Worm (Caenorhabditis elegans): Measurements from ENCODE around the gene mam-7.
A peak's percentile ranks its signal among the peaks of the same experiment; 100 is the strongest.

Gene mam-7

ce11 chrIII:9892855-9893254, at the start of gene mam-7:
Gene mam-7, plus strand, starts transcription at chrIII:9893155.
- TF ChIP-seq klf-2 (GFP tag; conservative IDR thresholded peaks at IDR 0.05): no peak
- no peak for TF ChIP-seq cog-1 (tag; optimal IDR thresholded peaks at IDR 0.05)
- TF ChIP-seq T22C8.4 (GFP tag; IDR thresholded peaks at IDR 0.05): no peak
- no peak for TF ChIP-seq ref-1 (GFP tag; conservative IDR thresholded peaks at IDR 0.05)
- TF ChIP-seq med-1 (GFP tag; optimal IDR thresholded peaks at IDR 0.05; ENCODE audit: insufficient read depth): no peak
- TF ChIP-seq flt-1 (GFP tag; IDR thresholded peaks at IDR 0.05): no peak
- no peak for TF ChIP-seq tab-1 (GFP tag; IDR thresholded peaks at IDR 0.05)
- no peak for TF ChIP-seq ztf-29 (GFP tag; IDR thresholded peaks at IDR 0.05)
- no peak for TF ChIP-seq ztf-23 (GFP tag; IDR thresholded peaks at IDR 0.05)

ce11 chrIII:9843715-9844114, 49.2 kb upstream of the mam-7 start, which contains the start of gene K11H3.5:
Gene K11H3.5, plus strand, starts transcription at chrIII:9843768.
- TF ChIP-seq tab-1 (GFP tag; IDR thresholded peaks at IDR 0.05): no peak

ce11 chrIII:9846093-9846492, 46.9 kb upstream of the mam-7 start, which contains the start of gene K11H3.2:
Gene K11H3.2, plus strand, starts transcription at chrIII:9846393.
- TF ChIP-seq med-1 (GFP tag; optimal IDR thresholded peaks at IDR 0.05; ENCODE audit: insufficient read depth): no peak
- TF ChIP-seq T22C8.4 (GFP tag; IDR thresholded peaks at IDR 0.05): no peak
- no peak for TF ChIP-seq ztf-29 (GFP tag; IDR thresholded peaks at IDR 0.05)
- no peak for TF ChIP-seq klf-2 (GFP tag; conservative IDR thresholded peaks at IDR 0.05)
- TF ChIP-seq tab-1 (GFP tag; IDR thresholded peaks at IDR 0.05): no peak
- TF ChIP-seq flt-1 (GFP tag; IDR thresholded peaks at IDR 0.05): no peak
- no peak for TF ChIP-seq cog-1 (tag; optimal IDR thresholded peaks at IDR 0.05)
- TF ChIP-seq ref-1 (GFP tag; conservative IDR thresholded peaks at IDR 0.05): no peak
- TF ChIP-seq ztf-23 (GFP tag; IDR thresholded peaks at IDR 0.05): no peak

- TF ChIP-seq T22C8.4 (GFP tag; IDR thresholded peaks at IDR 0.05) (no peak), flt-1 (GFP tag; IDR thresholded peaks at IDR 0.05) (no peak), tab-1 (GFP tag; IDR thresholded peaks at IDR 0.05) (no peak), ztf-23 (GFP tag; IDR thresholded peaks at IDR 0.05) (no peak), ref-1 (GFP tag; conservative IDR thresholded peaks at IDR 0.05) (no peak), med-1 (GFP tag; optimal IDR thresholded peaks at IDR 0.05; ENCODE audit: insufficient read depth) (no peak), cog-1 (tag; optimal IDR thresholded peaks at IDR 0.05) (no peak), klf-2 (GFP tag; conservative IDR thresholded peaks at IDR 0.05) (no peak), ztf-29 (GFP tag; IDR thresholded peaks at IDR 0.05) (no peak)
These were observed 44.9 kb upstream of the mam-7 start, which contains the start of gene mrpl-36 for ce11 chrIII:9848083-9848482. Gene mrpl-36, minus strand, starts transcription at chrIII:9848116.

ce11 chrIII:9848603-9849002, 44.4 kb upstream of the mam-7 start:
- no peak for TF ChIP-seq T22C8.4 (GFP tag; IDR thresholded peaks at IDR 0.05)
- no peak for TF ChIP-seq cog-1 (tag; optimal IDR thresholded peaks at IDR 0.05)
- TF ChIP-seq med-1 (GFP tag; optimal IDR thresholded peaks at IDR 0.05; ENCODE audit: insufficient read depth): no peak
- no peak for TF ChIP-seq flt-1 (GFP tag; IDR thresholded peaks at IDR 0.05)
- TF ChIP-seq tab-1 (GFP tag; IDR thresholded peaks at IDR 0.05): no peak
- TF ChIP-seq klf-2 (GFP tag; conservative IDR thresholded peaks at IDR 0.05): no peak
- no peak for TF ChIP-seq ztf-23 (GFP tag; IDR thresholded peaks at IDR 0.05)
- TF ChIP-seq ztf-29 (GFP tag; IDR thresholded peaks at IDR 0.05): no peak
- TF ChIP-seq ref-1 (GFP tag; conservative IDR thresholded peaks at IDR 0.05): no peak

- peak; percentile 60 for TF ChIP-seq T22C8.4 (GFP tag; IDR thresholded peaks at IDR 0.05)
- TF ChIP-seq ztf-29 (GFP tag; IDR thresholded peaks at IDR 0.05): peak; percentile 65
- TF ChIP-seq tab-1 (GFP tag; IDR thresholded peaks at IDR 0.05): peak; percentile 84
- peak; percentile 68 for TF ChIP-seq ztf-23 (GFP tag; IDR thresholded peaks at IDR 0.05)
- peak; percentile 76 for TF ChIP-seq klf-2 (GFP tag; conservative IDR thresholded peaks at IDR 0.05)
- TF ChIP-seq ref-1 (GFP tag; conservative IDR thresholded peaks at IDR 0.05): peak; percentile 62
- peak; percentile 88 for TF ChIP-seq flt-1 (GFP tag; IDR thresholded peaks at IDR 0.05)
These were observed 43.8 kb upstream of the mam-7 start for ce11 chrIII:9849111-9849510.

ce11 chrIII:9849950-9850349, 43.0 kb upstream of the mam-7 start:
- TF ChIP-seq ztf-29 (GFP tag; IDR thresholded peaks at IDR 0.05) (no peak), T22C8.4 (GFP tag; IDR thresholded peaks at IDR 0.05) (no peak), tab-1 (GFP tag; IDR thresholded peaks at IDR 0.05) (no peak), ztf-23 (GFP tag; IDR thresholded peaks at IDR 0.05) (no peak), ref-1 (GFP tag; conservative IDR thresholded peaks at IDR 0.05) (no peak), flt-1 (GFP tag; IDR thresholded peaks at IDR 0.05) (no peak), klf-2 (GFP tag; conservative IDR thresholded peaks at IDR 0.05) (no peak), cog-1 (tag; optimal IDR thresholded peaks at IDR 0.05) (no peak), med-1 (GFP tag; optimal IDR thresholded peaks at IDR 0.05; ENCODE audit: insufficient read depth) (no peak)

- no peak for TF ChIP-seq ref-1 (GFP tag; conservative IDR thresholded peaks at IDR 0.05)
- TF ChIP-seq flt-1 (GFP tag; IDR thresholded peaks at IDR 0.05): no peak
- TF ChIP-seq klf-2 (GFP tag; conservative IDR thresholded peaks at IDR 0.05): no peak
- TF ChIP-seq med-1 (GFP tag; optimal IDR thresholded peaks at IDR 0.05; ENCODE audit: insufficient read depth): no peak
- TF ChIP-seq ztf-29 (GFP tag; IDR thresholded peaks at IDR 0.05): no peak
- TF ChIP-seq ztf-23 (GFP tag; IDR thresholded peaks at IDR 0.05): no peak
- no peak for TF ChIP-seq cog-1 (tag; optimal IDR thresholded peaks at IDR 0.05)
- no peak for TF ChIP-seq T22C8.4 (GFP tag; IDR thresholded peaks at IDR 0.05)
- TF ChIP-seq tab-1 (GFP tag; IDR thresholded peaks at IDR 0.05): no peak
These were observed 42.1 kb upstream of the mam-7 start for ce11 chrIII:9850877-9851276.

ce11 chrIII:9851547-9851946, 41.4 kb upstream of the mam-7 start, which contains the start of gene K11H3.3:
Gene K11H3.3, plus strand, starts transcription at chrIII:9851854.
- TF ChIP-seq tab-1 (GFP tag; IDR thresholded peaks at IDR 0.05) (no peak), med-1 (GFP tag; optimal IDR thresholded peaks at IDR 0.05; ENCODE audit: insufficient read depth) (no peak), flt-1 (GFP tag; IDR thresholded peaks at IDR 0.05) (no peak), T22C8.4 (GFP tag; IDR thresholded peaks at IDR 0.05) (no peak), ztf-23 (GFP tag; IDR thresholded peaks at IDR 0.05) (no peak), ztf-29 (GFP tag; IDR thresholded peaks at IDR 0.05) (no peak), klf-2 (GFP tag; conservative IDR thresholded peaks at IDR 0.05) (no peak)

Data from whole organism, midembryonic.